Worm (Caenorhabditis elegans) whole organism, midembryonic: ENCODE data around the gene fbxb-82.

Experiments used
- tab-1 ChIP-seq: fragments of 200-800 bp; sonication (Bioruptor generic); IDR thresholded peaks from 2 replicates; pipeline ENCODE4 v1.3.6; 2022; ENCODE audit warnings: missing genetic modification characterization, missing compliant biosample characterization
- ztf-29 ChIP-seq: fragments of 200-800 bp; sonication (Bioruptor generic); IDR thresholded peaks from 2 replicates; pipeline ENCODE4 v1.3.6; 2022; ENCODE audit warnings: missing genetic modification reagents, missing genetic modification characterization, missing compliant biosample characterization

ce11 chrIII:159665-160064, 16.6 kb upstream of the fbxb-82 start:
- TF ChIP-seq ztf-29 (no peak), tab-1 (no peak)
